Fruit fly (Drosophila melanogaster) whole organism, pupa: Measurements from ENCODE around the gene CG9184.
A peak's percentile ranks its signal among the peaks of the same experiment; 100 is the strongest.

ENCODE experiments used
- CG10348 ChIP-seq: fragments of 200-800 bp; sonication (Bioruptor generic); IDR thresholded peaks from 2 replicates; pipeline ENCODE4 v1.3.6; 2022; ENCODE audit warnings: missing biosample characterization, missing genetic modification characterization
- CG12605 ChIP-seq: fragments of 200-800 bp; sonication (Bioruptor generic); IDR thresholded peaks from 2 replicates; pipeline ENCODE4 v1.3.6; 2022; ENCODE audit warnings: missing biosample characterization, missing genetic modification characterization
- CG13204 ChIP-seq: fragments of 200-800 bp; sonication (Bioruptor generic); optimal IDR thresholded peaks from 2 replicates; lab custom pipeline; 2018; ENCODE audit warnings: missing biosample characterization, mild to moderate bottlenecking, missing genetic modification characterization, moderate library complexity
- CG14655 ChIP-seq: fragments of 200-800 bp; sonication (Bioruptor generic); optimal IDR thresholded peaks from 3 replicates; lab custom pipeline; 2017; ENCODE audit warnings: mild to moderate bottlenecking, missing biosample characterization, missing genetic modification reagents, missing genetic modification characterization
- CG15710 ChIP-seq: fragments of 200-800 bp; sonication (Bioruptor generic); optimal IDR thresholded peaks from 2 replicates; lab custom pipeline; 2018; ENCODE audit warnings: missing biosample characterization, mild to moderate bottlenecking, missing genetic modification characterization, moderate library complexity
- CG17806 ChIP-seq: fragments of 200-800 bp; sonication (Bioruptor generic); optimal IDR thresholded peaks from 2 replicates; lab custom pipeline; 2018; ENCODE audit warnings: missing biosample characterization, mild to moderate bottlenecking, missing genetic modification characterization, moderate library complexity
- CG32121 ChIP-seq: fragments of 200-800 bp; sonication (Bioruptor generic); IDR thresholded peaks from 2 replicates; pipeline ENCODE4 v1.3.6; 2022; ENCODE audit warnings: missing biosample characterization, missing genetic modification characterization
- CG34367 ChIP-seq: fragments of 200-800 bp; sonication (Bioruptor generic); optimal IDR thresholded peaks from 2 replicates; lab custom pipeline; 2018; ENCODE audit warnings: missing biosample characterization, mild to moderate bottlenecking, missing genetic modification characterization
- CG4496 ChIP-seq: fragments of 200-800 bp; sonication (Bioruptor generic); IDR thresholded peaks from 3 replicates; pipeline ENCODE4 v1.3.6; 2022; ENCODE audit warnings: missing biosample characterization, missing genetic modification characterization
- CG8159 ChIP-seq: fragments of 200-800 bp; sonication (Bioruptor generic); optimal IDR thresholded peaks from 3 replicates; lab custom pipeline; 2018; ENCODE audit warnings: missing biosample characterization, mild to moderate bottlenecking, missing genetic modification characterization, moderate library complexity
- CG8301 ChIP-seq: fragments of 200-800 bp; sonication (Bioruptor generic); optimal IDR thresholded peaks from 2 replicates; lab custom pipeline; 2018; ENCODE audit warnings: missing biosample characterization, mild to moderate bottlenecking, missing genetic modification characterization
- CG9948 ChIP-seq: fragments of 200-800 bp; sonication (Bioruptor generic); optimal IDR thresholded peaks from 2 replicates; lab custom pipeline; 2018; ENCODE audit warnings: missing biosample characterization, mild to moderate bottlenecking, missing genetic modification characterization, moderate library complexity
- D1 ChIP-seq: fragments of 200-800 bp; sonication (Bioruptor generic); optimal IDR thresholded peaks from 2 replicates; lab custom pipeline; 2018; ENCODE audit warnings: missing biosample characterization, mild to moderate bottlenecking, missing genetic modification characterization, moderate library complexity
- EcR ChIP-seq: fragments of 200-800 bp; sonication (Bioruptor generic); optimal IDR thresholded peaks from 3 replicates; lab custom pipeline; 2019; ENCODE audit warnings: missing biosample characterization, missing genetic modification characterization, mild to moderate bottlenecking, moderate library complexity, missing genetic modification reagents
- Ets98B ChIP-seq: fragments of 200-800 bp; sonication (Bioruptor generic); IDR thresholded peaks from 2 replicates; pipeline ENCODE4 v1.3.6; 2022; ENCODE audit warnings: missing biosample characterization, missing genetic modification characterization
- Pif1A ChIP-seq: fragments of 200-800 bp; sonication (Bioruptor generic); optimal IDR thresholded peaks from 3 replicates; lab custom pipeline; 2016; ENCODE audit warnings: missing biosample characterization, missing genetic modification characterization
- Pif1B ChIP-seq: fragments of 200-800 bp; sonication (Bioruptor generic); optimal IDR thresholded peaks from 3 replicates; lab custom pipeline; 2016; ENCODE audit warnings: missing biosample characterization, missing genetic modification characterization
- Snoo ChIP-seq: fragments of 200-800 bp; sonication (Bioruptor generic); optimal IDR thresholded peaks from 3 replicates; lab custom pipeline; 2017; ENCODE audit warnings: missing biosample characterization, mild to moderate bottlenecking, missing genetic modification characterization, inconsistent platforms
- fd96Ca ChIP-seq: fragments of 200-800 bp; sonication (Bioruptor generic); IDR thresholded peaks from 3 replicates; pipeline ENCODE4 v1.3.6; 2022; ENCODE audit warnings: missing biosample characterization, missing genetic modification characterization
- gl ChIP-seq: fragments of 200-800 bp; sonication (Bioruptor generic); optimal IDR thresholded peaks from 2 replicates; lab custom pipeline; 2018; ENCODE audit warnings: missing biosample characterization, mild to moderate bottlenecking, missing genetic modification characterization
- rn ChIP-seq: fragments of 200-800 bp; sonication (Bioruptor generic); IDR thresholded peaks from 2 replicates; pipeline ENCODE4 v1.3.6; 2022; ENCODE audit warnings: missing biosample characterization, missing genetic modification characterization

Gene CG9184

DNA sequence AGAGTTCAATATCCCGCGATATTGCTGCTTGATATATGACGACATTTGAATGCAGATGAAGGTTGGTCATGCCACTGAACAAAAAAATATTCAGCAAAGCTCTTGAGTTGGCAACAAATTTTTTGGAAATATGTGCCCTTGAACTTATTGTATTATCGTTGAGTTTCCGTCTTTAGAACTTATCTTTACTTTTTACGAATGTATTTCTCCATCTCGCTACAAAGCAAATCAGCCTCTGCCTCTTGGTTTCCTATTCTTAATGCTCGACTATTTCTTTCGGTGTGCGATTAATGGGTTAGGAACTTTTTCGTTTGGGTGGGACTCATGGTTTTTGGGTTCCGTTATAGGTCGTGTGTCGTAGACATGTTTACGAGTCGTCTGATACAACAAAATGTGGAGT is 530 bp upstream of the CG9184 start:
- no peak for TF ChIP-seq D1 (tag; lab: Kevin White, UChicago)
- peak; percentile 23 for TF ChIP-seq CG17806
- no peak for TF ChIP-seq CG8301 (tag; lab: Kevin White, UChicago)
- TF ChIP-seq CG10348 (GFP tag; lab: Robert Waterston, UW), result no peak
- peak; percentile 14 for TF ChIP-seq CG9948 (tag; lab: Kevin White, UChicago)
- TF ChIP-seq Pif1B (GFP tag; lab: Kevin White, UChicago), result no peak
- peak; percentile 9 for TF ChIP-seq CG15710 (tag; lab: Kevin White, UChicago)
- no peak for TF ChIP-seq Ets98B (GFP tag; lab: Robert Waterston, UW)
- TF ChIP-seq fd96Ca (GFP tag; lab: Robert Waterston, UW), result 0 out of 3 replicates have a peak, but pooled peaks have one; percentile 7
- no peak for TF ChIP-seq CG14655
- no peak for TF ChIP-seq Snoo (tag; lab: Kevin White, UChicago)
- 0 out of 3 replicates have a peak, but pooled peaks have one; percentile 18 for TF ChIP-seq CG4496 (GFP tag; lab: Robert Waterston, UW)
- no peak for TF ChIP-seq CG34367 (tag; lab: Kevin White, UChicago)
- TF ChIP-seq CG8159 (tag; lab: Kevin White, UChicago), result no peak
- TF ChIP-seq CG13204 (GFP tag; lab: Kevin White, UChicago), result no peak
- TF ChIP-seq Pif1A (GFP tag; lab: Kevin White, UChicago), result no peak
- TF ChIP-seq gl (tag; lab: Kevin White, UChicago), result no peak
- TF ChIP-seq CG12605 (GFP tag; lab: Robert Waterston, UW), result no peak

DNA sequence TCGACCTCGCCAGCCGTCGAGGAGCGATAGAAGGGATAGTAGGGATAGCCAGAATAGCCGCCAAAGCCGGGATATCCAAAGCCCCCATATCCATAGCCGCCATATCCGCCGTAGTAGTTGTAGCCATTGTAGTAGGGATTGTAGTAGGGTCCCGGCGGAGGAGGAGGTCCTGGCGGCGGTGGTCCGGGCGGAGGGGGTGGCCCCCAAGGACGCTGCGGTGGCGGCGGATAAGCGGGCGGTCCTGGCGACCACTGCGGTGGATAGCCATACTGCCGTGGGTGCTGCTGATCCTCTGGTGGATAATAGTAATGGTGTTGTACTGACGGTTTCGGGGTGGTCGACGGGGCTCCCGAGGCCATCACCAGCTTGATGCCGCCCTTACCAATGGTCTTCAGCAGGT is 447 bp downstream of the CG9184 start:
- TF ChIP-seq Ets98B (GFP tag; lab: Robert Waterston, UW), result no peak
- TF ChIP-seq CG17806, result no peak
- TF ChIP-seq CG15710 (tag; lab: Kevin White, UChicago), result no peak
- no peak for TF ChIP-seq Pif1B (GFP tag; lab: Kevin White, UChicago)
- TF ChIP-seq gl (tag; lab: Kevin White, UChicago), result no peak
- TF ChIP-seq CG8159 (tag; lab: Kevin White, UChicago), result no peak
- TF ChIP-seq fd96Ca (GFP tag; lab: Robert Waterston, UW), result no peak
- TF ChIP-seq D1 (tag; lab: Kevin White, UChicago), result no peak
- no peak for TF ChIP-seq Pif1A (GFP tag; lab: Kevin White, UChicago)
- TF ChIP-seq CG12605 (GFP tag; lab: Robert Waterston, UW), result no peak
- no peak for TF ChIP-seq CG9948 (tag; lab: Kevin White, UChicago)
- no peak for TF ChIP-seq EcR (GFP tag; lab: Kevin White, UChicago)

DNA sequence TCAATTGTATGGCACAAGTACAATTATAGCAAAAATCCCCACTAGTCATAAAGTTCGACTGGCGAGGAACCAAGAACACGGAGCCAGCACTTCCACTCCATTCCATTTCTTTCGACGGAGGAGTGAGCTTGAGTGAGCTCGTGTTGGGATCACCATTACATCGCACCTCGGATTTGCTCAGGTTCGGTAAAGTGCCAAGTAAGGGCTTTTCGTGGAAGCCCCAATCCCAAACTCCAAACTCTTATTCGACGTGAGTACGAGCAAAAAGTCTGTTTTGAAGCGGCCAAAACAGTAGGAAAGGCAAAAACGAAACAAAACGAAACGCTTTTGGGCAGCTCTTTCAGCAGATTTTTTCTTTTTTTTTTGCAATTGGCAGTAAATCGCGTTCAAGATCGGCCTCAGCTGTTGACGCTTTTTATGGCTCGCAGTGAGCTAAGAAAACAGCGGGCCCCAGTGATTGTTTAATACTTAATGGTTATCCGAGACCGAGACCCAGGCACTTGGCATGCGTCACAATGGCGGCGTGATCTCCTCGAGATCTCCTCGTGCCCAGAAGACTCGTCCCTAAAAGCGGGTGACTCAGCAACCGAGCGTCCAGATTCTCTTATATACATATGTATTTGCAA is 1.6 kb downstream of the CG9184 start:
- TF ChIP-seq CG4496 (GFP tag; lab: Robert Waterston, UW), result peak; percentile 40; the same call in 1 of the 3 replicates
- TF ChIP-seq CG8301 (tag; lab: Kevin White, UChicago), result no peak
- TF ChIP-seq D1 (tag; lab: Kevin White, UChicago), result no peak
- TF ChIP-seq gl (tag; lab: Kevin White, UChicago), result peak; percentile 52
- TF ChIP-seq Ets98B (GFP tag; lab: Robert Waterston, UW), result peak; percentile 18; the same call in 1 of the 2 replicates
- TF ChIP-seq CG15710 (tag; lab: Kevin White, UChicago), result no peak
- 0 out of 3 replicates have a peak, but pooled peaks have one; percentile 6 for TF ChIP-seq fd96Ca (GFP tag; lab: Robert Waterston, UW)
- TF ChIP-seq CG12605 (GFP tag; lab: Robert Waterston, UW), result 0 out of 2 replicates have a peak, but pooled peaks have one; percentile 16
- no peak for TF ChIP-seq CG13204 (GFP tag; lab: Kevin White, UChicago)
- TF ChIP-seq Snoo (tag; lab: Kevin White, UChicago), result peak; percentile 24
- TF ChIP-seq CG8159 (tag; lab: Kevin White, UChicago), result no peak
- TF ChIP-seq CG32121 (GFP tag; lab: Robert Waterston, UW), result no peak
- TF ChIP-seq CG14655, result no peak
- TF ChIP-seq Pif1A (GFP tag; lab: Kevin White, UChicago), result no peak
- no peak for TF ChIP-seq Pif1B (GFP tag; lab: Kevin White, UChicago)
- TF ChIP-seq EcR (GFP tag; lab: Kevin White, UChicago), result peak; percentile 53
- TF ChIP-seq CG34367 (tag; lab: Kevin White, UChicago), result no peak

DNA sequence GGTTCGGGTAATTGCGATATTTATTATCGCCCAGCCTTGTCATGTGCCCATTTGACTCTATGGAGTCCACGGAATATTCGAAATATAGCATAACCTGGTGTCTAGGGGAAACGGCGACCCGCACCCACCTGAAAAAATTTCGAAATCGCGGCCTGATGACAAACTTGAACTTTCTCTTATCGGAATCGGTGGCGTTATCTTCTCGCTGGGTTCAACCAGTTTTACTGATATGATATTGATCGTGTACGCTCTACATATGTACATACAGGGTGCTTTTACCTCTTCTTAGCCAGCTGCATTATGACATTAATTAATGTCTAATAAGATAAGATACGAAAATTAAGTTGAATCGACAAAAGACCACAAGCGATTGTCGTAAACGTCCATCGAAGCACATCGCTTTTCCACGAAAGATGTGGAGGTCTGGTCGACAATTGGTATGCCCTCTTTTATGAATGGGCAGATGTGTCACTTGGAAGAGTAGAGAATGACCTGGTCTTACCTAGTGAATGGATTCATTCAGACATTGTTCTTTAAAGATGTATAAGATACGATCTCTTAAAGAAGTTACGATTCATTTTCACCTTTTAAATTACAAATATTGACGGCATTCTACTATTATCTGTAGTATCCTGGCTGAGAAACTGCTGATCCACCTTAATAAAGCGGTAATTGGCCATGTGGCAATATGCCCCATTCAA is 2.2 kb downstream of the CG9184 start:
- peak; percentile 58 for TF ChIP-seq CG14655
- peak; percentile 38 for TF ChIP-seq Pif1B (GFP tag; lab: Kevin White, UChicago)
- TF ChIP-seq rn (GFP tag; lab: Robert Waterston, UW), result no peak
- TF ChIP-seq fd96Ca (GFP tag; lab: Robert Waterston, UW), result peak; percentile 59; the same call in 2 of the 3 replicates
- no peak for TF ChIP-seq CG13204 (GFP tag; lab: Kevin White, UChicago)
- TF ChIP-seq CG8301 (tag; lab: Kevin White, UChicago), result peak; percentile 13
- TF ChIP-seq CG8159 (tag; lab: Kevin White, UChicago), result peak; percentile 72
- TF ChIP-seq CG4496 (GFP tag; lab: Robert Waterston, UW), result no peak
- no peak for TF ChIP-seq EcR (GFP tag; lab: Kevin White, UChicago)
- peak; percentile 63 for TF ChIP-seq Pif1A (GFP tag; lab: Kevin White, UChicago)
- TF ChIP-seq Ets98B (GFP tag; lab: Robert Waterston, UW), result no peak
- peak; percentile 30 for TF ChIP-seq CG9948 (tag; lab: Kevin White, UChicago)
- TF ChIP-seq CG34367 (tag; lab: Kevin White, UChicago), result peak; percentile 12
- TF ChIP-seq CG17806, result peak; percentile 46
- no peak for TF ChIP-seq CG12605 (GFP tag; lab: Robert Waterston, UW)
- TF ChIP-seq gl (tag; lab: Kevin White, UChicago), result no peak
- no peak for TF ChIP-seq CG32121 (GFP tag; lab: Robert Waterston, UW)
- no peak for TF ChIP-seq D1 (tag; lab: Kevin White, UChicago)
- peak; percentile 37 for TF ChIP-seq Snoo (tag; lab: Kevin White, UChicago)
- no peak for TF ChIP-seq CG10348 (GFP tag; lab: Robert Waterston, UW)
- TF ChIP-seq CG15710 (tag; lab: Kevin White, UChicago), result peak; percentile 38
